Worm (Caenorhabditis elegans): ENCODE results near the gene F49E2.2.

ce11 chrX:9547264-9547751, 19.2 kb upstream of the F49E2.2 start:
- TF ChIP-seq him-1 (tag; optimal IDR thresholded peaks at IDR 0.05) (no peak), dao-5 (tag; optimal IDR thresholded peaks at IDR 0.05) (no peak)

All from whole organism, L4/young adult.